Fruit fly (Drosophila melanogaster): ENCODE results near the gene CG13616.

dm6 chr3R:24369268-24369667, 23.4 kb upstream of the CG13616 start, which contains the start of gene CG13614:
- TF ChIP-seq CG8478 (optimal IDR thresholded peaks at IDR 0.05) = no peak
- TF ChIP-seq CTCF (optimal IDR thresholded peaks at IDR 0.05) = no peak

Data from S2 (cell line).